Fruit fly (Drosophila melanogaster): ENCODE data around the gene Or1a.

The Or1a gene

dm6 chrX:278370-279096 is 36.4 kb upstream of the Or1a start:
- TF ChIP-seq bab1 (GFP tag; optimal IDR thresholded peaks at IDR 0.05) (no peak), Hr96 (GFP tag; optimal IDR thresholded peaks at IDR 0.05) (no peak), CG5204 (GFP tag; optimal IDR thresholded peaks at IDR 0.05) (no peak), toe (GFP tag; optimal IDR thresholded peaks at IDR 0.05) (no peak), CG1620 (GFP tag; optimal IDR thresholded peaks at IDR 0.05) (peak; percentile 9), Clk (GFP tag; optimal IDR thresholded peaks at IDR 0.05) (no peak), CG11617 (GFP tag; optimal IDR thresholded peaks at IDR 0.05) (no peak), Crg-1 (GFP tag; optimal IDR thresholded peaks at IDR 0.05) (no peak), kay (GFP tag; ENCODE audit: borderline replicate concordance) (no peak), pad (GFP tag; optimal IDR thresholded peaks at IDR 0.05) (no peak), tj (GFP tag; optimal IDR thresholded peaks at IDR 0.05) (no peak), cic (GFP tag; optimal IDR thresholded peaks at IDR 0.05) (no peak), CG12768 (GFP tag; optimal IDR thresholded peaks at IDR 0.05) (no peak), CG7045 (GFP tag; optimal IDR thresholded peaks at IDR 0.05) (no peak), cnc (optimal IDR thresholded peaks at IDR 0.05) (no peak), CG7101 (tag; optimal IDR thresholded peaks at IDR 0.05) (peak; percentile 8), CG14711 (tag; optimal IDR thresholded peaks at IDR 0.05) (no peak), CG33017 (tag; optimal IDR thresholded peaks at IDR 0.05) (no peak), ovo (GFP tag; optimal IDR thresholded peaks at IDR 0.05) (peak; percentile 92)

- no peak for TF ChIP-seq toe (GFP tag; optimal IDR thresholded peaks at IDR 0.05)
- peak; percentile 87 for TF ChIP-seq pad (GFP tag; optimal IDR thresholded peaks at IDR 0.05)
- TF ChIP-seq Hr96 (GFP tag; optimal IDR thresholded peaks at IDR 0.05) = no peak
- TF ChIP-seq CG12768 (GFP tag; optimal IDR thresholded peaks at IDR 0.05) = no peak
- TF ChIP-seq CG5204 (GFP tag; optimal IDR thresholded peaks at IDR 0.05) = no peak
- TF ChIP-seq CG7101 (tag; optimal IDR thresholded peaks at IDR 0.05) = peak; percentile 13
- TF ChIP-seq CG1620 (GFP tag; optimal IDR thresholded peaks at IDR 0.05) = no peak
- no peak for TF ChIP-seq CG33017 (tag; optimal IDR thresholded peaks at IDR 0.05)
- TF ChIP-seq Mnt (GFP tag; optimal IDR thresholded peaks at IDR 0.05) = peak; percentile 15
- no peak for TF ChIP-seq CG11617 (GFP tag; optimal IDR thresholded peaks at IDR 0.05)
- TF ChIP-seq bab1 (GFP tag; optimal IDR thresholded peaks at IDR 0.05) = peak; percentile 70
- TF ChIP-seq CG14711 (tag; optimal IDR thresholded peaks at IDR 0.05) = no peak
- TF ChIP-seq cic (GFP tag; optimal IDR thresholded peaks at IDR 0.05) = no peak
- peak; percentile 43 for TF ChIP-seq ovo (GFP tag; optimal IDR thresholded peaks at IDR 0.05)
These were observed 35.7 kb upstream of the Or1a start, which contains the start of the genes CG3777 and ewg for dm6 chrX:279097-279727. TSS of gene CG3777 (plus strand) at chrX:279703. TSS of gene ewg (minus strand) at chrX:279718.

DNA sequence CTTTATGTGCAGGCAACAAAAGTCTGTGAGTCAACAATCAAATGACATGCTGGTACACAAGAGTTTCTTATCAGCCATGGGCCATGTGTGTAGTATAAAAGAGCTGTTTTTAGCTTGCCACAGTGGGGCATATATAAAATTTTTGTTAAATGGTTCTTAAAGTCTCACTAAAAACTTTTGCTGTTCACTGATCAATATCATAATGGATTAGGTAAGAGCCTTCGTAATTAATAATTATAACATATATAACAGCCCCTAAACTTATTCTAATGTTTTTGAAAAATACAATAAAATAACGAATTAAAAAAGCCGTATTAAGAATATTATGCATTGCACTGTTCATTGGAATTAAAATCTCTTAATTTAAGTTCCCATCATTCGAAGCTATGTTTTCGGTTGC is 21.7 kb upstream of the Or1a start:
- TF ChIP-seq CG7101 (tag; optimal IDR thresholded peaks at IDR 0.05) (no peak), CG5204 (GFP tag; optimal IDR thresholded peaks at IDR 0.05) (no peak), Mnt (GFP tag; optimal IDR thresholded peaks at IDR 0.05) (no peak), CG33017 (tag; optimal IDR thresholded peaks at IDR 0.05) (no peak), toe (GFP tag; optimal IDR thresholded peaks at IDR 0.05) (no peak), Clk (GFP tag; optimal IDR thresholded peaks at IDR 0.05) (no peak), CG14711 (tag; optimal IDR thresholded peaks at IDR 0.05) (no peak), CG7045 (GFP tag; optimal IDR thresholded peaks at IDR 0.05) (no peak), CG1620 (GFP tag; optimal IDR thresholded peaks at IDR 0.05) (no peak), kay (GFP tag; ENCODE audit: borderline replicate concordance) (no peak), cic (GFP tag; optimal IDR thresholded peaks at IDR 0.05) (no peak), bab1 (GFP tag; optimal IDR thresholded peaks at IDR 0.05) (no peak), tj (GFP tag; optimal IDR thresholded peaks at IDR 0.05) (no peak), cnc (optimal IDR thresholded peaks at IDR 0.05) (no peak), CG11617 (GFP tag; optimal IDR thresholded peaks at IDR 0.05) (no peak), CG12768 (GFP tag; optimal IDR thresholded peaks at IDR 0.05) (no peak), ovo (GFP tag; optimal IDR thresholded peaks at IDR 0.05) (no peak), pad (GFP tag; optimal IDR thresholded peaks at IDR 0.05) (no peak), Hr96 (GFP tag; optimal IDR thresholded peaks at IDR 0.05) (no peak), Crg-1 (GFP tag; optimal IDR thresholded peaks at IDR 0.05) (no peak)

DNA sequence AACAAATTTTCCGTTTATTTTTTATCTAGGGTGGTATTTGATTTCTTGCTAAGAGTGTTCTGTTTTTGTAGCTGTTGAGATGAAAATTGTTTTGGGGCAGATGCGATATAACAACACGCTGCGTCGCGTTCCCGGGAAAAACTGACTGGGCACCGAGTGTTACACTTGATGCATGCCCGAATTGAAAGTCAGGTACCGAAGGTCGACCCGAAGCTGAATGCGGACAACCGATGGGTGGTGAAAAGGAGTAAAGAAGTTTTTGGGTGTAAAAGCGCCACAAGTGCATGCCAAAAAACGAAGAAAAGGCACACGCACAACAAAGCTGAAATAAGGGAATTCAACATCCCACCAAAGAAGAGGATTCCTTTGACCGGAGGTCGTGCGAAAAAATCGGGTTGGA is 20.1 kb upstream of the Or1a start, which contains the start of gene CG13375:
Gene CG13375 (minus strand): TSS at position 124 of the 400 bp plus-strand sequence.
- no peak for TF ChIP-seq CG7045 (GFP tag; optimal IDR thresholded peaks at IDR 0.05)
- no peak for TF ChIP-seq Hr96 (GFP tag; optimal IDR thresholded peaks at IDR 0.05)
- TF ChIP-seq CG1620 (GFP tag; optimal IDR thresholded peaks at IDR 0.05) = no peak
- no peak for TF ChIP-seq Mnt (GFP tag; optimal IDR thresholded peaks at IDR 0.05)
- no peak for TF ChIP-seq CG7101 (tag; optimal IDR thresholded peaks at IDR 0.05)
- TF ChIP-seq ovo (GFP tag; optimal IDR thresholded peaks at IDR 0.05) = no peak
- TF ChIP-seq CG11617 (GFP tag; optimal IDR thresholded peaks at IDR 0.05) = no peak
- no peak for TF ChIP-seq Clk (GFP tag; optimal IDR thresholded peaks at IDR 0.05)
- no peak for TF ChIP-seq Crg-1 (GFP tag; optimal IDR thresholded peaks at IDR 0.05)
- no peak for TF ChIP-seq CG12768 (GFP tag; optimal IDR thresholded peaks at IDR 0.05)
- no peak for TF ChIP-seq CG14711 (tag; optimal IDR thresholded peaks at IDR 0.05)

DNA sequence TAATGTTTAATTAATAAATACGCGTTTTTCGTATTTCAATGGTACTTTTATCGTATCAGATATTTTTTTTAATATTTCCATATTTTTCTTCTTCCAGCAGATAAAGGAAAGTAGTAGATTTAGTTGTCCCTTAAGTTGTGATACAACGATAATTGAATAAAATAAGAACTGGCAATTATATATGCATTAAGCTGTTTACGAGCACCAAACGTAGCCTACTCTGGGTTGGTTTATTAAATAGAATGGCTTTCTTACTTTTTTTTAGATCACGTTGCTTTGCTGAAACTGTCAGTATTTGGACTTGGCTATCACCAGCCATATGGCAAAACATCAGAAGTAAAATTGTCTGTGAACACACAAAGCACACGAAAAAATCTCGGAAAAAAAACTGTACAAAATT is 7.5 kb upstream of the Or1a start, which contains the start of gene CG12470:
Gene CG12470 (plus strand): TSS at position 301 of the 400 bp plus-strand sequence.
- no peak for TF ChIP-seq CG7045 (GFP tag; optimal IDR thresholded peaks at IDR 0.05)
- TF ChIP-seq tj (GFP tag; optimal IDR thresholded peaks at IDR 0.05) = no peak
- TF ChIP-seq CG11617 (GFP tag; optimal IDR thresholded peaks at IDR 0.05) = no peak
- no peak for TF ChIP-seq CG33017 (tag; optimal IDR thresholded peaks at IDR 0.05)
- TF ChIP-seq kay (GFP tag; ENCODE audit: borderline replicate concordance) = no peak
- TF ChIP-seq toe (GFP tag; optimal IDR thresholded peaks at IDR 0.05) = no peak
- no peak for TF ChIP-seq pad (GFP tag; optimal IDR thresholded peaks at IDR 0.05)
- TF ChIP-seq CG1620 (GFP tag; optimal IDR thresholded peaks at IDR 0.05) = no peak
- no peak for TF ChIP-seq Mnt (GFP tag; optimal IDR thresholded peaks at IDR 0.05)
- no peak for TF ChIP-seq Clk (GFP tag; optimal IDR thresholded peaks at IDR 0.05)
- no peak for TF ChIP-seq cic (GFP tag; optimal IDR thresholded peaks at IDR 0.05)
- no peak for TF ChIP-seq CG14711 (tag; optimal IDR thresholded peaks at IDR 0.05)
- no peak for TF ChIP-seq ovo (GFP tag; optimal IDR thresholded peaks at IDR 0.05)
- no peak for TF ChIP-seq CG7101 (tag; optimal IDR thresholded peaks at IDR 0.05)
